Fruit fly (Drosophila melanogaster) whole organism, embryonic: ENCODE measurements around the gene CG4660.

ENCODE experiments used
- Atf3 ChIP-seq: fragments of 200-800 bp; sonication (Bioruptor generic); optimal IDR thresholded peaks from 3 replicates; lab custom pipeline; 2016; ENCODE audit warnings: missing biosample characterization, missing genetic modification characterization
- Awh ChIP-seq: fragments of 200-800 bp; sonication (Bioruptor generic); IDR thresholded peaks from 2 replicates; pipeline ENCODE4, ENCODE4 v1.3.6; 2022; ENCODE audit warnings: missing biosample characterization, missing genetic modification characterization
- Blimp-1 ChIP-seq: fragments of 200-800 bp; sonication (Bioruptor generic); optimal IDR thresholded peaks from 3 replicates; lab custom pipeline; 2018; ENCODE audit warnings: missing biosample characterization, missing genetic modification characterization, mild to moderate bottlenecking, moderate library complexity, missing genetic modification reagents
- CG1024 ChIP-seq: fragments of 200-800 bp; sonication (Bioruptor generic); IDR thresholded peaks from 2 replicates; pipeline ENCODE4 v1.3.6; 2022; ENCODE audit warnings: missing biosample characterization, missing genetic modification characterization
- CG11560 ChIP-seq: fragments of 200-800 bp; sonication (Bioruptor generic); IDR thresholded peaks from 3 replicates; pipeline ENCODE4 v1.3.6; 2022; ENCODE audit warnings: missing biosample characterization, missing genetic modification characterization
- CG13296 ChIP-seq: fragments of 200-800 bp; sonication (Bioruptor generic); optimal IDR thresholded peaks from 3 replicates; lab custom pipeline; 2018; ENCODE audit warnings: missing biosample characterization, mild to moderate bottlenecking, missing genetic modification characterization
- CG13424 ChIP-seq: fragments of 200-800 bp; sonication (Bioruptor generic); optimal IDR thresholded peaks from 2 replicates; lab custom pipeline; 2019; ENCODE audit warnings: missing biosample characterization, mild to moderate bottlenecking, missing genetic modification characterization, moderate library complexity
- CG13624 ChIP-seq: fragments of 200-800 bp; sonication (Bioruptor generic); optimal IDR thresholded peaks from 2 replicates; lab custom pipeline; 2016; ENCODE audit warnings: missing biosample characterization, missing genetic modification characterization
- CG2120 ChIP-seq: fragments of 200-800 bp; sonication (Bioruptor generic); optimal IDR thresholded peaks from 3 replicates; lab custom pipeline; 2016; ENCODE audit warnings: missing biosample characterization, missing genetic modification characterization
- CG31441 ChIP-seq: fragments of 200-800 bp; sonication (Bioruptor generic); IDR thresholded peaks from 2 replicates; pipeline ENCODE4 v1.3.6; 2022; ENCODE audit warnings: missing biosample characterization, missing genetic modification characterization
- CG33213 ChIP-seq: fragments of 200-800 bp; sonication (Bioruptor generic); optimal IDR thresholded peaks from 3 replicates; lab custom pipeline; 2016; ENCODE audit warnings: missing biosample characterization, missing genetic modification characterization
- CG3407 ChIP-seq: fragments of 200-800 bp; sonication (Bioruptor generic); optimal IDR thresholded peaks from 2 replicates; lab custom pipeline; 2018; ENCODE audit warnings: missing biosample characterization, mild to moderate bottlenecking, missing genetic modification characterization
- CG6813 ChIP-seq: fragments of 200-800 bp; sonication (Bioruptor generic); optimal IDR thresholded peaks from 2 replicates; lab custom pipeline; 2017; ENCODE audit warnings: missing biosample characterization, missing genetic modification characterization, mild to moderate bottlenecking, moderate library complexity, missing genetic modification reagents
- CG7271 ChIP-seq: fragments of 200-800 bp; sonication (Bioruptor generic); optimal IDR thresholded peaks from 2 replicates; lab custom pipeline; 2018; ENCODE audit warnings: missing biosample characterization, mild to moderate bottlenecking, missing genetic modification characterization, moderate library complexity
- CG7556 ChIP-seq: fragments of 200-800 bp; sonication (Bioruptor generic); optimal IDR thresholded peaks from 2 replicates; lab custom pipeline; 2017; ENCODE audit warnings: missing biosample characterization, mild to moderate bottlenecking, missing genetic modification characterization
- CG8388 ChIP-seq: fragments of 200-800 bp; sonication (Bioruptor generic); optimal IDR thresholded peaks from 2 replicates; lab custom pipeline; 2019; ENCODE audit warnings: missing biosample characterization, mild to moderate bottlenecking, missing genetic modification characterization, moderate library complexity
- CG9437 ChIP-seq: fragments of 200-800 bp; sonication (Bioruptor generic); optimal IDR thresholded peaks from 2 replicates; lab custom pipeline; 2018; ENCODE audit warnings: missing biosample characterization, mild to moderate bottlenecking, missing genetic modification characterization
- Deaf1 ChIP-seq: fragments of 200-800 bp; optimal IDR thresholded peaks from 3 replicates; lab custom pipeline; 2019; ENCODE audit warnings: missing biosample characterization, mild to moderate bottlenecking, missing genetic modification characterization, moderate library complexity
- Dll ChIP-seq: fragments of 200-800 bp; sonication (Bioruptor generic); IDR thresholded peaks from 4 replicates; pipeline ENCODE4 v1.3.6; 2022; ENCODE audit warnings: missing biosample characterization, missing genetic modification characterization; ENCODE audit not compliant: partially characterized antibody
- E2f2 ChIP-seq: fragments of 200-800 bp; sonication (Bioruptor generic); IDR thresholded peaks from 2 replicates; pipeline ENCODE4 v1.3.6; 2022; ENCODE audit warnings: missing biosample characterization, missing genetic modification characterization
- Elba2 ChIP-seq: fragments of 200-800 bp; sonication (Bioruptor generic); optimal IDR thresholded peaks from 3 replicates; lab custom pipeline; 2016; ENCODE audit warnings: missing biosample characterization, missing genetic modification characterization
- Fer2 ChIP-seq: fragments of 200-800 bp; sonication (Bioruptor generic); optimal IDR thresholded peaks from 2 replicates; lab custom pipeline; 2018; ENCODE audit warnings: missing biosample characterization, mild to moderate bottlenecking, missing genetic modification characterization, moderate library complexity
- HLH3B ChIP-seq: fragments of 200-800 bp; sonication (Bioruptor generic); IDR thresholded peaks from 2 replicates; pipeline ENCODE4 v1.3.6; 2022; ENCODE audit warnings: missing biosample characterization, missing genetic modification characterization
- HLH54F ChIP-seq: fragments of 200-800 bp; sonication (Bioruptor generic); optimal IDR thresholded peaks from 3 replicates; lab custom pipeline; 2016; ENCODE audit warnings: missing biosample characterization, missing genetic modification characterization
- HLHmδ ChIP-seq: fragments of 200-800 bp; sonication (Bioruptor generic); optimal IDR thresholded peaks from 2 replicates; lab custom pipeline; 2018; ENCODE audit warnings: missing biosample characterization, mild to moderate bottlenecking, missing genetic modification characterization, moderate library complexity
- Hr51 ChIP-seq, 2 experiments: fragments of 200-800 bp; sonication (Bioruptor generic); optimal IDR thresholded peaks; 2 replicates in 1 of 2; 3 replicates in 1 of 2; lab custom pipeline; 2016 to 2018; ENCODE audit warnings: missing biosample characterization in 2 of 2, missing genetic modification characterization in 2 of 2, mild to moderate bottlenecking in 1 of 2, moderate library complexity in 1 of 2
- NFAT ChIP-seq: fragments of 200-800 bp; sonication (Bioruptor generic); IDR thresholded peaks from 2 replicates; pipeline ENCODE4 v1.3.6; 2022; ENCODE audit warnings: missing biosample characterization, missing genetic modification characterization
- Nf-YB ChIP-seq: fragments of 200-800 bp; sonication (Bioruptor generic); optimal IDR thresholded peaks from 3 replicates; lab custom pipeline; 2019; ENCODE audit warnings: missing biosample characterization, mild to moderate bottlenecking, missing genetic modification characterization, moderate library complexity
- NfI ChIP-seq: fragments of 200-800 bp; sonication (Bioruptor generic); optimal IDR thresholded peaks from 3 replicates; lab custom pipeline; 2018; ENCODE audit warnings: missing biosample characterization, mild to moderate bottlenecking, missing genetic modification characterization, moderate library complexity
- Rfx ChIP-seq: fragments of 200-800 bp; sonication (Bioruptor generic); IDR thresholded peaks from 2 replicates; pipeline ENCODE4 v1.3.6; 2022; ENCODE audit warnings: missing biosample characterization, missing genetic modification characterization
- TFAM ChIP-seq: fragments of 200-800 bp; sonication (Bioruptor generic); optimal IDR thresholded peaks from 2 replicates; lab custom pipeline; 2017; ENCODE audit warnings: missing biosample characterization, missing genetic modification characterization, inconsistent platforms
- Tbp ChIP-seq: fragments of >200 bp; optimal IDR thresholded peaks from 2 replicates; lab custom pipeline; 2018; ENCODE audit warnings: missing biosample characterization, missing genetic modification characterization
- Usf ChIP-seq: fragments of 200-800 bp; sonication (Bioruptor generic); optimal IDR thresholded peaks from 2 replicates; lab custom pipeline; 2017; ENCODE audit warnings: missing genotype, missing biosample characterization, missing genetic modification characterization
- caup ChIP-seq: fragments of 200-800 bp; sonication (Bioruptor generic); optimal IDR thresholded peaks from 3 replicates; lab custom pipeline; 2017; ENCODE audit warnings: missing biosample characterization, mild to moderate bottlenecking, missing genetic modification characterization, moderate library complexity; ENCODE audit not compliant: severe bottlenecking
- crc ChIP-seq: fragments of 200-800 bp; sonication (Bioruptor generic); optimal IDR thresholded peaks from 2 replicates; lab custom pipeline; 2016; ENCODE audit warnings: missing biosample characterization, missing genetic modification characterization
- dysf ChIP-seq: fragments of 200-800 bp; sonication (Bioruptor generic); IDR thresholded peaks from 3 replicates; pipeline ENCODE4 v1.3.6; 2022; ENCODE audit warnings: missing biosample characterization, missing genetic modification characterization
- eve ChIP-seq, 2 experiments: fragments of >200 bp; optimal IDR thresholded peaks; 2 replicates each; lab custom pipeline; 2017; ENCODE audit warnings: missing biosample characterization in 2 of 2, missing genetic modification characterization in 2 of 2
- gfzf ChIP-seq: fragments of 200-800 bp; sonication (Bioruptor generic); optimal IDR thresholded peaks from 2 replicates; lab custom pipeline; 2016; ENCODE audit warnings: missing biosample characterization, mild to moderate bottlenecking, missing genetic modification characterization, moderate library complexity
- kah ChIP-seq: fragments of 200-800 bp; sonication (Bioruptor generic); optimal IDR thresholded peaks from 2 replicates; lab custom pipeline; 2018; ENCODE audit warnings: missing biosample characterization, mild to moderate bottlenecking, missing genetic modification characterization
- klu ChIP-seq: fragments of 200-800 bp; sonication (Bioruptor generic); IDR thresholded peaks from 2 replicates; pipeline ENCODE4 v1.3.6; 2022; ENCODE audit warnings: missing biosample characterization, missing genetic modification characterization
- nau ChIP-seq: fragments of 200-800 bp; sonication (Bioruptor generic); optimal IDR thresholded peaks from 3 replicates; lab custom pipeline; 2017; ENCODE audit warnings: missing biosample characterization, mild to moderate bottlenecking, missing genetic modification characterization, missing genetic modification reagents
- nerfin-2 ChIP-seq: fragments of 200-800 bp; sonication (Bioruptor generic); IDR thresholded peaks from 2 replicates; pipeline ENCODE4 v1.3.6; 2022; ENCODE audit warnings: missing biosample characterization, missing genetic modification characterization; ENCODE audit not compliant: partially characterized antibody
- otp ChIP-seq: fragments of 200-800 bp; sonication (Bioruptor generic); IDR thresholded peaks from 3 replicates; pipeline ENCODE4, ENCODE4 v1.3.6; 2022; ENCODE audit warnings: missing biosample characterization, missing genetic modification characterization
- p53 ChIP-seq: fragments of 200-800 bp; sonication (Bioruptor generic); optimal IDR thresholded peaks from 2 replicates; lab custom pipeline; 2016; ENCODE audit warnings: missing biosample characterization, missing genetic modification characterization
- prd ChIP-seq, 3 experiments: fragments of >200 bp in 2 of 3; fragments of 200-800 bp in 1 of 3; sonication (Bioruptor generic) in 1 of 3; optimal IDR thresholded peaks in 2 of 3; IDR thresholded peaks in 1 of 3; 2 replicates in 2 of 3; 3 replicates in 1 of 3; pipeline versions ENCODE4 v1.3.6 to Lab custom; 2017 to 2022; ENCODE audit warnings: missing biosample characterization in 1 of 3, missing genetic modification characterization in 1 of 3
- slou ChIP-seq: fragments of 200-800 bp; sonication (Bioruptor generic); optimal IDR thresholded peaks from 3 replicates; lab custom pipeline; 2016; ENCODE audit warnings: missing biosample characterization, missing genetic modification characterization
- sob ChIP-seq: fragments of 200-800 bp; sonication (Bioruptor generic); IDR thresholded peaks from 2 replicates; pipeline ENCODE4 v1.3.6; 2022; ENCODE audit warnings: missing biosample characterization, missing genetic modification characterization
- toy ChIP-seq: fragments of 200-800 bp; sonication (Bioruptor generic); IDR thresholded peaks from 2 replicates; pipeline ENCODE4 v1.3.6; 2022; ENCODE audit warnings: missing biosample characterization, missing genetic modification characterization
- ttk ChIP-seq: fragments of 200-800 bp; sonication (Bioruptor generic); IDR thresholded peaks from 2 replicates; pipeline ENCODE4 v2.1.2; 2022; ENCODE audit warnings: missing biosample characterization, missing genetic modification characterization
- unc-4 ChIP-seq: fragments of 200-800 bp; sonication (Bioruptor generic); IDR thresholded peaks from 2 replicates; pipeline ENCODE4 v1.3.6; 2022; ENCODE audit warnings: missing biosample characterization, missing genetic modification characterization; ENCODE audit not compliant: partially characterized antibody
- usp ChIP-seq: fragments of >200 bp; optimal IDR thresholded peaks from 2 replicates; lab custom pipeline; 2017; ENCODE audit warnings: missing biosample characterization, missing genetic modification characterization

Gene CG4660

dm6 chrX:6092235-6092634 is 11.1 kb upstream of the CG4660 start (continued):
- TF ChIP-seq CG13624 (no peak), Awh (GFP tag; lab: Robert Waterston, UW) (no peak), Hr51 (GFP tag; optimal IDR thresholded peaks at IDR 0.05; lab: Kevin White, UChicago) (peak in 1 of 2 experiments; percentile 47), usp (GFP tag; lab: Kevin White, UChicago) (no peak), kah (no peak), CG6813 (GFP tag; lab: Kevin White, UChicago) (no peak), sob (GFP tag; lab: Robert Waterston, UW) (no peak), TFAM (GFP tag; lab: Kevin White, UChicago) (no peak), CG13424 (tag; lab: Kevin White, UChicago) (peak; percentile 23), Deaf1 (tag; lab: Kevin White, UChicago) (no peak), E2f2 (no peak), CG8388 (no peak), Rfx (GFP tag; lab: Robert Waterston, UW) (no peak), dysf (peak; percentile 47; the same call in 1 of the 3 replicates), HLH54F (no peak), HLHmδ (GFP tag; lab: Kevin White, UChicago) (no peak), Blimp-1 (GFP tag; lab: Kevin White, UChicago) (peak; percentile 5), nau (GFP tag; lab: Kevin White, UChicago) (no peak), p53 (GFP tag; lab: Kevin White, UChicago) (no peak), CG11560 (tag; lab: Robert Waterston, UW) (no peak), CG7271 (tag; lab: Kevin White, UChicago) (no peak), klu (GFP tag; lab: Robert Waterston, UW) (no peak), Tbp (GFP tag; lab: Kevin White, UChicago) (no peak), ttk (no peak), toy (GFP tag; lab: Robert Waterston, UW) (no peak), slou (GFP tag; lab: Kevin White, UChicago) (no peak), CG9437 (GFP tag; lab: Kevin White, UChicago) (peak; percentile 23), Nf-YB (GFP tag; lab: Kevin White, UChicago) (no peak), CG33213 (no peak), prd (optimal IDR thresholded peaks at IDR 0.05; lab: Kevin White, UChicago) (no peak), prd (GFP tag; IDR thresholded peaks at IDR 0.05; lab: Robert Waterston, UW) (no peak), CG1024 (GFP tag; lab: Robert Waterston, UW) (no peak), NfI (no peak), Dll (GFP tag; lab: Robert Waterston, UW) (no peak), nerfin-2 (no peak), Fer2 (tag; lab: Kevin White, UChicago) (no peak), unc-4 (GFP tag; lab: Robert Waterston, UW) (no peak), CG7556 (GFP tag; lab: Kevin White, UChicago) (peak; percentile 27), Usf (GFP tag; lab: Kevin White, UChicago) (no peak), CG3407 (GFP tag; lab: Kevin White, UChicago) (no peak), CG2120 (GFP tag; lab: Kevin White, UChicago) (peak; percentile 34), CG31441 (0 out of 2 replicates have a peak, but pooled peaks have one; percentile 21), NFAT (no peak), Atf3 (GFP tag; lab: Kevin White, UChicago) (no peak), Elba2 (no peak), crc (GFP tag; lab: Kevin White, UChicago) (no peak), caup (GFP tag; lab: Kevin White, UChicago) (no peak), otp (GFP tag; lab: Robert Waterston, UW) (0 out of 3 replicates have a peak, but pooled peaks have one; percentile 22), gfzf (GFP tag; lab: Kevin White, UChicago) (no peak), CG13296 (GFP tag; lab: Kevin White, UChicago) (peak; percentile 33), HLH3B (GFP tag; lab: Robert Waterston, UW) (no peak), eve (GFP tag; optimal IDR thresholded peaks at IDR 0.05; lab: Kevin White, UChicago) (no peak)
